Fruit fly (Drosophila melanogaster) whole organism, prepupa: ENCODE data around the gene CG3706.

Source experiments
- CG10631 ChIP-seq: fragments of 200-800 bp; sonication (Bioruptor generic); optimal IDR thresholded peaks from 2 replicates; lab custom pipeline; 2016; ENCODE audit warnings: missing biosample characterization, missing genetic modification characterization
- CG10669 ChIP-seq: fragments of 200-800 bp; sonication (Bioruptor generic); optimal IDR thresholded peaks from 3 replicates; lab custom pipeline; 2018; ENCODE audit warnings: missing biosample characterization, mild to moderate bottlenecking, missing genetic modification characterization, moderate library complexity
- CG3032 ChIP-seq: fragments of 200-800 bp; optimal IDR thresholded peaks from 2 replicates; lab custom pipeline; 2019; ENCODE audit warnings: missing biosample characterization, mild to moderate bottlenecking, missing genetic modification characterization, moderate library complexity
- CG31627 ChIP-seq: fragments of 200-800 bp; sonication (Bioruptor generic); optimal IDR thresholded peaks from 3 replicates; lab custom pipeline; 2016; ENCODE audit warnings: missing biosample characterization, missing genetic modification characterization
- CG32006 ChIP-seq: fragments of 200-800 bp; sonication (Bioruptor generic); optimal IDR thresholded peaks from 3 replicates; lab custom pipeline; 2017; ENCODE audit warnings: missing biosample characterization, mild to moderate bottlenecking, missing genetic modification characterization
- CG3919 ChIP-seq: fragments of 200-800 bp; sonication (Bioruptor generic); optimal IDR thresholded peaks from 3 replicates; lab custom pipeline; 2016; ENCODE audit warnings: missing biosample characterization, missing genetic modification characterization
- CG6163 ChIP-seq: fragments of 200-800 bp; sonication (Bioruptor generic); IDR thresholded peaks from 3 replicates; pipeline ENCODE4 v1.3.6; 2022; ENCODE audit warnings: missing biosample characterization, missing genetic modification characterization
- CG6276 ChIP-seq: fragments of 200-800 bp; sonication (Bioruptor generic); optimal IDR thresholded peaks from 2 replicates; lab custom pipeline; 2017; ENCODE audit warnings: missing biosample characterization, mild to moderate bottlenecking, missing genetic modification characterization
- CG6792 ChIP-seq: fragments of 200-800 bp; sonication (Bioruptor generic); optimal IDR thresholded peaks from 3 replicates; lab custom pipeline; 2016; ENCODE audit warnings: missing biosample characterization, missing genetic modification characterization
- CG6808 ChIP-seq: fragments of 200-800 bp; sonication (Bioruptor generic); optimal IDR thresholded peaks from 3 replicates; lab custom pipeline; 2017; ENCODE audit warnings: missing biosample characterization, missing genetic modification characterization, mild to moderate bottlenecking, moderate library complexity, missing genetic modification reagents
- CG6854 ChIP-seq: fragments of 200-800 bp; sonication (Bioruptor generic); optimal IDR thresholded peaks from 2 replicates; lab custom pipeline; 2017; ENCODE audit warnings: missing biosample characterization, mild to moderate bottlenecking, missing genetic modification characterization
- CG8119 ChIP-seq: fragments of 200-800 bp; sonication (Bioruptor generic); IDR thresholded peaks from 3 replicates; pipeline ENCODE4 v1.3.6; 2022; ENCODE audit warnings: missing biosample characterization, missing genetic modification characterization
- CG8319 ChIP-seq: fragments of 200-800 bp; sonication (Bioruptor generic); optimal IDR thresholded peaks from 3 replicates; lab custom pipeline; 2016; ENCODE audit warnings: missing biosample characterization, missing genetic modification characterization
- CG8632 ChIP-seq: fragments of 200-800 bp; sonication (Bioruptor generic); optimal IDR thresholded peaks from 3 replicates; lab custom pipeline; 2016; ENCODE audit warnings: missing biosample characterization, missing genetic modification characterization
- CG9139 ChIP-seq: fragments of 200-800 bp; sonication (Bioruptor generic); optimal IDR thresholded peaks from 3 replicates; lab custom pipeline; 2017; ENCODE audit warnings: missing biosample characterization, mild to moderate bottlenecking, missing genetic modification characterization
- Eip75B ChIP-seq: fragments of 200-800 bp; sonication (Bioruptor generic); optimal IDR thresholded peaks from 3 replicates; lab custom pipeline; 2016; ENCODE audit warnings: missing biosample characterization, missing genetic modification characterization
- Eip78C ChIP-seq: fragments of 200-800 bp; sonication (Bioruptor generic); peaks from one replicate; lab custom pipeline; 2016; ENCODE audit warnings: missing biosample characterization, missing genetic modification characterization
- Eip93F ChIP-seq: fragments of 200-800 bp; sonication (Bioruptor generic); optimal IDR thresholded peaks from 2 replicates; lab custom pipeline; 2016; ENCODE audit warnings: missing biosample characterization, mild to moderate bottlenecking, missing genetic modification characterization
- Ets21C ChIP-seq: fragments of 200-800 bp; sonication (Bioruptor generic); optimal IDR thresholded peaks from 3 replicates; lab custom pipeline; 2016; ENCODE audit warnings: missing biosample characterization, missing genetic modification characterization
- Ets96B ChIP-seq: fragments of 200-800 bp; optimal IDR thresholded peaks from 2 replicates; lab custom pipeline; 2019; ENCODE audit warnings: missing biosample characterization, mild to moderate bottlenecking, missing genetic modification characterization, moderate library complexity
- Hr38 ChIP-seq: sonication (Bioruptor generic); optimal IDR thresholded peaks from 2 replicates; lab custom pipeline; 2016; ENCODE audit warnings: missing biosample characterization, missing genetic modification characterization
- Hr39 ChIP-seq: fragments of 200-800 bp; sonication (Bioruptor generic); optimal IDR thresholded peaks from 2 replicates; lab custom pipeline; 2016; ENCODE audit warnings: missing biosample characterization, missing genetic modification characterization
- Met ChIP-seq: fragments of 200-800 bp; sonication (Bioruptor generic); optimal IDR thresholded peaks from 3 replicates; lab custom pipeline; 2016; ENCODE audit warnings: missing biosample characterization, missing genetic modification characterization
- OdsH ChIP-seq: fragments of 200-800 bp; sonication (Bioruptor generic); optimal IDR thresholded peaks from 3 replicates; lab custom pipeline; 2016; ENCODE audit warnings: missing biosample characterization, missing genetic modification characterization
- Smox ChIP-seq: fragments of 200-800 bp; sonication (Bioruptor generic); optimal IDR thresholded peaks from 3 replicates; lab custom pipeline; 2016; ENCODE audit warnings: missing biosample characterization, missing genetic modification characterization
- Sox102F ChIP-seq: fragments of 200-800 bp; sonication (Bioruptor generic); optimal IDR thresholded peaks from 2 replicates; lab custom pipeline; 2016; ENCODE audit warnings: missing biosample characterization, mild to moderate bottlenecking, missing genetic modification characterization
- Sox15 ChIP-seq: fragments of 200-800 bp; sonication (Bioruptor generic); optimal IDR thresholded peaks from 3 replicates; lab custom pipeline; 2016; ENCODE audit warnings: missing biosample characterization, missing genetic modification characterization
- achi ChIP-seq: fragments of 200-800 bp; sonication (Bioruptor generic); optimal IDR thresholded peaks from 3 replicates; lab custom pipeline; 2016; ENCODE audit warnings: missing biosample characterization, missing genetic modification characterization
- cyc ChIP-seq: fragments of 200-800 bp; sonication (Bioruptor generic); optimal IDR thresholded peaks from 3 replicates; lab custom pipeline; 2016; ENCODE audit warnings: missing biosample characterization, missing genetic modification characterization
- dac ChIP-seq: fragments of 200-800 bp; sonication (Bioruptor generic); optimal IDR thresholded peaks from 2 replicates; lab custom pipeline; 2017; ENCODE audit warnings: missing biosample characterization, mild to moderate bottlenecking, missing genetic modification characterization
- dsx ChIP-seq: fragments of 200-800 bp; optimal IDR thresholded peaks from 3 replicates; lab custom pipeline; 2019; ENCODE audit warnings: missing biosample characterization, mild to moderate bottlenecking, missing genetic modification characterization, moderate library complexity; ENCODE audit not compliant: poor library complexity, severe bottlenecking
- eg ChIP-seq: fragments of 200-800 bp; sonication (Bioruptor generic); IDR thresholded peaks from 3 replicates; pipeline ENCODE4 v1.3.6; 2022; ENCODE audit warnings: missing biosample characterization, missing genetic modification characterization
- esn ChIP-seq: fragments of 200-800 bp; sonication (Bioruptor generic); optimal IDR thresholded peaks from 2 replicates; lab custom pipeline; 2016; ENCODE audit warnings: missing biosample characterization, mild to moderate bottlenecking, missing genetic modification characterization, moderate library complexity
- fd85E ChIP-seq: fragments of 200-800 bp; sonication (Bioruptor generic); optimal IDR thresholded peaks from 3 replicates; lab custom pipeline; 2016; ENCODE audit warnings: missing biosample characterization, missing genetic modification characterization
- lz ChIP-seq: fragments of 200-800 bp; sonication (Bioruptor generic); optimal IDR thresholded peaks from 3 replicates; lab custom pipeline; 2016; ENCODE audit warnings: missing biosample characterization, missing genetic modification characterization
- salr ChIP-seq, 2 experiments: fragments of 200-800 bp; sonication (Bioruptor generic); optimal IDR thresholded peaks; 3 replicates each; lab custom pipeline; 2016 to 2018; ENCODE audit warnings: missing biosample characterization in 2 of 2, missing genetic modification characterization in 2 of 2, mild to moderate bottlenecking in 1 of 2
- spab ChIP-seq: fragments of 200-800 bp; sonication (Bioruptor generic); optimal IDR thresholded peaks from 2 replicates; lab custom pipeline; 2017; ENCODE audit warnings: missing biosample characterization, mild to moderate bottlenecking, missing genetic modification characterization, missing genetic modification reagents
- ss ChIP-seq, 2 experiments: fragments of 200-800 bp; sonication (Bioruptor generic); optimal IDR thresholded peaks; 2 replicates in 1 of 2; 3 replicates in 1 of 2; lab custom pipeline; 2017 to 2018; ENCODE audit warnings: mild to moderate bottlenecking in 2 of 2, missing biosample characterization in 2 of 2, missing genetic modification characterization in 2 of 2, moderate library complexity in 1 of 2
- svp ChIP-seq: fragments of 200-800 bp; sonication (Bioruptor generic); peaks from one replicate; lab custom pipeline; 2016; ENCODE audit warnings: missing biosample characterization, missing genetic modification characterization
- topi ChIP-seq: fragments of 200-800 bp; sonication (Bioruptor generic); optimal IDR thresholded peaks from 3 replicates; lab custom pipeline; 2016; ENCODE audit warnings: missing biosample characterization, missing genetic modification characterization

Gene CG3706

dm6 chrX:932166-932565 is at the start of gene CG3706, which contains the start of gene CG32815:
TSS of gene CG3706 (minus strand) at chrX:932475.
TSS of gene CG32815 (plus strand) at chrX:932466.
- no peak for TF ChIP-seq CG6163 (GFP tag; lab: Robert Waterston, UW)
- TF ChIP-seq CG8319 (GFP tag; lab: Kevin White, UChicago) = no peak
- TF ChIP-seq OdsH (GFP tag; lab: Kevin White, UChicago) = no peak
- TF ChIP-seq CG9139 (GFP tag; lab: Kevin White, UChicago) = no peak
- TF ChIP-seq esn (GFP tag; lab: Kevin White, UChicago) = no peak
- TF ChIP-seq dsx (GFP tag; lab: Kevin White, UChicago) = no peak
- TF ChIP-seq CG10669 = no peak
- no peak for TF ChIP-seq fd85E (GFP tag; lab: Kevin White, UChicago)
- no peak for TF ChIP-seq achi
- TF ChIP-seq CG10631 (GFP tag; lab: Kevin White, UChicago) = no peak
- no peak for TF ChIP-seq Hr39 (GFP tag; lab: Kevin White, UChicago)
- no peak for TF ChIP-seq ss (GFP tag; optimal IDR thresholded peaks at IDR 0.05; lab: Kevin White, UChicago)
- no peak for TF ChIP-seq Smox (GFP tag; lab: Kevin White, UChicago)
- no peak for TF ChIP-seq CG6276 (GFP tag; lab: Kevin White, UChicago)
- TF ChIP-seq Sox15 = no peak
- no peak for TF ChIP-seq Ets21C (GFP tag; lab: Kevin White, UChicago)
- no peak for TF ChIP-seq Eip93F (GFP tag; lab: Kevin White, UChicago)

- TF ChIP-seq Eip78C (GFP tag; lab: Kevin White, UChicago) (peak; percentile 21), Met (GFP tag; lab: Kevin White, UChicago) (no peak), Sox102F (GFP tag; lab: Kevin White, UChicago) (no peak), Smox (GFP tag; lab: Kevin White, UChicago) (no peak), cyc (GFP tag; lab: Kevin White, UChicago) (no peak), spab (GFP tag; lab: Kevin White, UChicago) (no peak), CG6854 (GFP tag; lab: Kevin White, UChicago) (no peak), CG6276 (GFP tag; lab: Kevin White, UChicago) (no peak)
Observed at dm6 chrX:966818-967217, 34.5 kb upstream of the CG3706 start.

dm6 chrX:964012-964411 is 31.7 kb upstream of the CG3706 start:
- peak; percentile 8 for TF ChIP-seq topi (GFP tag; lab: Kevin White, UChicago)
- peak; percentile 31 for TF ChIP-seq Met (GFP tag; lab: Kevin White, UChicago)
- TF ChIP-seq Hr39 (GFP tag; lab: Kevin White, UChicago) = peak; percentile 4
- no peak for TF ChIP-seq dac (GFP tag; lab: Kevin White, UChicago)
- no peak for TF ChIP-seq Ets96B (tag; lab: Kevin White, UChicago)
- no peak for TF ChIP-seq CG8319 (GFP tag; lab: Kevin White, UChicago)
- no peak for TF ChIP-seq CG6792 (GFP tag; lab: Kevin White, UChicago)
- peak; percentile 23 for TF ChIP-seq CG31627 (GFP tag; lab: Kevin White, UChicago)
- no peak for TF ChIP-seq Hr38
- TF ChIP-seq CG8119 (GFP tag; lab: Robert Waterston, UW) = no peak
- peak; percentile 18 for TF ChIP-seq cyc (GFP tag; lab: Kevin White, UChicago)
- TF ChIP-seq CG10631 (GFP tag; lab: Kevin White, UChicago) = no peak
- TF ChIP-seq CG8632 (GFP tag; lab: Kevin White, UChicago) = no peak
- TF ChIP-seq eg (GFP tag; lab: Robert Waterston, UW) = no peak
- TF ChIP-seq Ets21C (GFP tag; lab: Kevin White, UChicago) = no peak
- no peak for TF ChIP-seq CG6808 (GFP tag; lab: Kevin White, UChicago)
- peak; percentile 31 for TF ChIP-seq Eip78C (GFP tag; lab: Kevin White, UChicago)

dm6 chrX:955873-956272 is 23.6 kb upstream of the CG3706 start:
- TF ChIP-seq Eip75B (GFP tag; lab: Kevin White, UChicago) (peak; percentile 4), CG6808 (GFP tag; lab: Kevin White, UChicago) (no peak), Eip78C (GFP tag; lab: Kevin White, UChicago) (peak; percentile 32), Sox102F (GFP tag; lab: Kevin White, UChicago) (peak; percentile 22), CG6792 (GFP tag; lab: Kevin White, UChicago) (peak; percentile 1), cyc (GFP tag; lab: Kevin White, UChicago) (peak; percentile 36), Hr39 (GFP tag; lab: Kevin White, UChicago) (peak; percentile 35), CG31627 (GFP tag; lab: Kevin White, UChicago) (peak; percentile 20), svp (peak; percentile 59), CG32006 (GFP tag; lab: Kevin White, UChicago) (peak; percentile 3), CG3919 (GFP tag; lab: Kevin White, UChicago) (peak; percentile 32), salr (GFP tag; optimal IDR thresholded peaks at IDR 0.05; lab: Kevin White, UChicago) (no peak), Met (GFP tag; lab: Kevin White, UChicago) (peak; percentile 26), spab (GFP tag; lab: Kevin White, UChicago) (no peak), CG6163 (GFP tag; lab: Robert Waterston, UW) (0 out of 3 replicates have a peak, but pooled peaks have one; percentile 30), Sox15 (peak; percentile 0), topi (GFP tag; lab: Kevin White, UChicago) (peak; percentile 29), CG3032 (tag; lab: Kevin White, UChicago) (no peak), lz (GFP tag; lab: Kevin White, UChicago) (peak; percentile 9), Ets96B (tag; lab: Kevin White, UChicago) (peak; percentile 13), CG10669 (peak; percentile 25), esn (GFP tag; lab: Kevin White, UChicago) (peak; percentile 19), CG9139 (GFP tag; lab: Kevin White, UChicago) (no peak), CG6854 (GFP tag; lab: Kevin White, UChicago) (no peak)
